Fruit fly (Drosophila melanogaster) whole organism, adult: ENCODE data around the gene Alh.
A peak's percentile ranks its signal among the peaks of the same experiment; 100 is the strongest.

Source experiments
- CG11617 ChIP-seq: fragments of 200-800 bp; sonication (Bioruptor generic); optimal IDR thresholded peaks from 2 replicates; lab custom pipeline; 2017; ENCODE audit warnings: mild to moderate bottlenecking, missing biosample characterization, missing genetic modification reagents, missing genetic modification characterization
- CG12768 ChIP-seq: fragments of 200-800 bp; sonication (Bioruptor generic); optimal IDR thresholded peaks from 2 replicates; lab custom pipeline; 2017; ENCODE audit warnings: missing biosample characterization, missing genetic modification characterization, mild to moderate bottlenecking, moderate library complexity, missing genetic modification reagents
- CG33017 ChIP-seq: fragments of 200-800 bp; sonication (Bioruptor generic); optimal IDR thresholded peaks from 2 replicates; lab custom pipeline; 2018; ENCODE audit warnings: missing biosample characterization, mild to moderate bottlenecking, missing genetic modification characterization, moderate library complexity
- CG7045 ChIP-seq: fragments of 200-800 bp; sonication (Bioruptor generic); optimal IDR thresholded peaks from 2 replicates; lab custom pipeline; 2017; ENCODE audit warnings: missing biosample characterization, mild to moderate bottlenecking, missing genetic modification characterization
- Mnt ChIP-seq: fragments of 200-800 bp; sonication (Bioruptor generic); optimal IDR thresholded peaks from 2 replicates; lab custom pipeline; 2016; ENCODE audit warnings: missing biosample characterization, mild to moderate bottlenecking, missing genetic modification characterization
- kay ChIP-seq: fragments of 200-800 bp; sonication (Bioruptor generic); peaks from one replicate; lab custom pipeline; 2016; ENCODE audit warnings: missing biosample characterization, missing genetic modification characterization, borderline replicate concordance
- ovo ChIP-seq: fragments of 200-800 bp; sonication (Bioruptor generic); optimal IDR thresholded peaks from 2 replicates; lab custom pipeline; 2016; ENCODE audit warnings: missing biosample characterization, missing genetic modification characterization
- pad ChIP-seq: fragments of 200-800 bp; sonication (Bioruptor generic); optimal IDR thresholded peaks from 3 replicates; lab custom pipeline; 2017; ENCODE audit warnings: missing biosample characterization, missing genetic modification characterization, mild to moderate bottlenecking, moderate library complexity, missing genetic modification reagents

DNA sequence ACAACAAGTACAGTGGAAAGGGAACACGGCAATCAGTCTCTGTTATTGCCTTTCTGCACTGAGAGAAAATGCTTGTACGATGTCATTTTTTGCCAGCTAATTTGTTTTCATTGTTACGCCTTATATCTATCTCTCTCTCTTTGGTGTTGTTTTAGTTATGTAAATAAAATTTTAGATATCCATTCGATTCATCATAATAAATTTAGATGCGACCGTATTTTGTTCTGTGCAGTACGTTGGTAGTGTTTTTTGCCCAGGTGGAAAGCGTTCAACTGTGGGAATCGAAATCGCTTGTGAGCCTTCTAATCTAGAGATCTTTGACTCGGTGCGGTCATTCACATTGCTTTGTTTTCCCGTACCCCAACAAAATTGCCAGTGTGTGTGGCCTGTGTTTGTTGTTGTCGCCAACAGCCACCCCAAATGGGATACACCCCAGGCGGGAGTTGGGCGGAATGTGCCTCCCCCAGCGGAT is 48.2 kb downstream of the Alh start:
- peak; percentile 96 for TF ChIP-seq CG12768 (GFP tag; lab: Kevin White, UChicago)
- peak; percentile 71 for TF ChIP-seq ovo
- peak; percentile 91 for TF ChIP-seq CG33017
- TF ChIP-seq CG11617 (GFP tag; lab: Kevin White, UChicago) = peak; percentile 91
- peak; percentile 91 for TF ChIP-seq CG7045 (GFP tag; lab: Kevin White, UChicago)
- peak; percentile 81 for TF ChIP-seq pad (GFP tag; lab: Kevin White, UChicago)
- peak; percentile 74 for TF ChIP-seq Mnt (GFP tag; lab: Kevin White, UChicago)
- TF ChIP-seq kay (GFP tag; lab: Kevin White, UChicago) = peak; percentile 94
